Worm (Caenorhabditis elegans) whole organism, young adult: ENCODE data around the gene irld-6.
A peak's percentile ranks its signal among the peaks of the same experiment; 100 is the strongest.

ENCODE experiments used
- B0336.3 ChIP-seq: fragments of 200-800 bp; sonication (Bioruptor generic); IDR thresholded peaks from 2 replicates; pipeline ENCODE4 v1.3.6; 2022; ENCODE audit warnings: missing genetic modification characterization, missing compliant biosample characterization
- D2030.7 ChIP-seq: fragments of 200-800 bp; sonication (Bioruptor generic); IDR thresholded peaks from 2 replicates; pipeline ENCODE4 v1.3.6; 2022; ENCODE audit warnings: missing genetic modification reagents, missing genetic modification characterization, missing compliant biosample characterization
- F23B12.7 ChIP-seq: sonication (generic microtip); optimal IDR thresholded peaks from 2 replicates; lab custom pipeline; 2017; ENCODE audit warnings: missing genetic modification characterization, mild to moderate bottlenecking, missing compliant biosample characterization, antibody characterized with exemption, moderate library complexity; ENCODE audit not compliant: insufficient read depth
- F55B11.4 ChIP-seq: sonication (generic microtip); optimal IDR thresholded peaks from 2 replicates; lab custom pipeline; 2016; ENCODE audit warnings: missing compliant biosample characterization, missing genetic modification characterization, borderline replicate concordance; ENCODE audit not compliant: insufficient read depth
- K11D2.4 ChIP-seq: fragments of 200-800 bp; sonication (Bioruptor generic); IDR thresholded peaks from 2 replicates; pipeline ENCODE4 v1.3.6; 2022; ENCODE audit warnings: missing genetic modification reagents, missing genetic modification characterization, missing compliant biosample characterization
- Y56A3A.18 ChIP-seq: fragments of 200-800 bp; sonication (Bioruptor generic); IDR thresholded peaks from 2 replicates; pipeline ENCODE4 v1.3.6; 2022; ENCODE audit warnings: missing genetic modification reagents, missing genetic modification characterization, missing compliant biosample characterization
- ama-1 ChIP-seq, 3 experiments: fragments of 150-350 bp in 1 of 3; sonication (generic microtip) in 2 of 3; optimal IDR thresholded peaks; 2 replicates each; lab custom pipeline; 2014 to 2018; ENCODE audit warnings: missing biosample characterization in 2 of 3, missing genetic modification characterization in 2 of 3, missing genetic modification reagents in 2 of 3
- atf-7 ChIP-seq: sonication (generic microtip); optimal IDR thresholded peaks from 2 replicates; lab custom pipeline; 2017; ENCODE audit warnings: mild to moderate bottlenecking, missing genetic modification characterization, missing compliant biosample characterization
- cebp-1 ChIP-seq, 2 experiments: fragments of 200-800 bp in 1 of 2; sonication (Bioruptor generic) in 1 of 2; sonication (generic microtip) in 1 of 2; IDR thresholded peaks in 1 of 2; optimal IDR thresholded peaks in 1 of 2; 2 replicates each; pipeline versions ENCODE4 v1.3.6 to Lab custom; 2017 to 2022; ENCODE audit warnings: missing compliant biosample characterization in 2 of 2, missing genetic modification characterization in 2 of 2, mild to moderate bottlenecking in 1 of 2, missing genetic modification reagents in 1 of 2, moderate library complexity in 1 of 2
- cebp-2 ChIP-seq: fragments of 200-800 bp; sonication (Bioruptor generic); IDR thresholded peaks from 2 replicates; pipeline ENCODE4 v1.3.6; 2022; ENCODE audit warnings: missing genetic modification characterization, missing compliant biosample characterization
- ceh-27 ChIP-seq: fragments of 200-800 bp; sonication (Bioruptor generic); optimal IDR thresholded peaks from 2 replicates; lab custom pipeline; 2018; ENCODE audit warnings: mild to moderate bottlenecking, missing genetic modification characterization, moderate library complexity, missing compliant biosample characterization
- ceh-79 ChIP-seq: sonication (generic microtip); optimal IDR thresholded peaks from 2 replicates; lab custom pipeline; 2017; ENCODE audit warnings: mild to moderate bottlenecking, missing genetic modification characterization, missing compliant biosample characterization
- efl-1 ChIP-seq: fragments of 150-350 bp; optimal IDR thresholded peaks from 2 replicates; lab custom pipeline; 2014; ENCODE audit warnings: missing biosample characterization, missing genetic modification reagents, missing genetic modification characterization
- ekl-4 ChIP-seq: fragments of 200-800 bp; sonication (Bioruptor generic); IDR thresholded peaks from 2 replicates; pipeline ENCODE4 v1.3.6; 2022; ENCODE audit warnings: missing genetic modification reagents, missing genetic modification characterization, missing compliant biosample characterization
- ets-4 ChIP-seq: fragments of 200-800 bp; sonication (Bioruptor generic); optimal IDR thresholded peaks from 2 replicates; lab custom pipeline; 2018; ENCODE audit warnings: mild to moderate bottlenecking, missing genetic modification characterization, missing compliant biosample characterization
- hsf-1 ChIP-seq: fragments of 200-800 bp; sonication (Bioruptor generic); IDR thresholded peaks from 2 replicates; pipeline ENCODE4 v1.3.6; 2022; ENCODE audit warnings: missing genetic modification reagents, missing genetic modification characterization, missing compliant biosample characterization
- lag-1 ChIP-seq: fragments of 200-800 bp; sonication (Bioruptor generic); IDR thresholded peaks from 2 replicates; pipeline ENCODE4 v1.3.6; 2022; ENCODE audit warnings: missing genetic modification reagents, missing genetic modification characterization, missing compliant biosample characterization
- lin-26 ChIP-seq: fragments of 200-800 bp; sonication (Bioruptor generic); IDR thresholded peaks from 2 replicates; pipeline ENCODE4 v1.3.6; 2022; ENCODE audit warnings: missing genetic modification reagents, missing genetic modification characterization, missing compliant biosample characterization
- lsl-1 ChIP-seq: fragments of 200-800 bp; sonication (Bioruptor generic); optimal IDR thresholded peaks from 2 replicates; lab custom pipeline; 2018; ENCODE audit warnings: mild to moderate bottlenecking, missing genetic modification characterization, moderate library complexity, missing compliant biosample characterization
- nfyb-1 ChIP-seq: fragments of 200-800 bp; sonication (Bioruptor generic); IDR thresholded peaks from 2 replicates; pipeline ENCODE4 v1.3.6; 2022; ENCODE audit warnings: missing genetic modification reagents, missing genetic modification characterization, missing compliant biosample characterization
- nhr-120 ChIP-seq: fragments of 200-800 bp; sonication (Bioruptor generic); IDR thresholded peaks from 2 replicates; pipeline ENCODE4 v1.3.6; 2022; ENCODE audit warnings: missing genetic modification characterization, missing compliant biosample characterization
- nhr-80 ChIP-seq: sonication (generic microtip); optimal IDR thresholded peaks from 2 replicates; lab custom pipeline; 2016; ENCODE audit warnings: missing genetic modification characterization, missing compliant biosample characterization
- pbrm-1 ChIP-seq: fragments of 200-800 bp; sonication (Bioruptor generic); IDR thresholded peaks from 2 replicates; pipeline ENCODE4 v1.3.6; 2022; ENCODE audit warnings: missing genetic modification reagents, missing genetic modification characterization, missing compliant biosample characterization
- snpc-1.1 ChIP-seq: sonication (generic microtip); optimal IDR thresholded peaks from 2 replicates; lab custom pipeline; 2017; ENCODE audit warnings: missing genetic modification characterization, mild to moderate bottlenecking, missing compliant biosample characterization, antibody characterized with exemption, moderate library complexity, missing genotype, missing genetic modification reagents; ENCODE audit not compliant: insufficient read depth
- zfh-2 ChIP-seq: fragments of 200-800 bp; sonication (Bioruptor generic); conservative IDR thresholded peaks from 2 replicates; pipeline ENCODE4 v1.3.6; 2022; ENCODE audit warnings: missing genetic modification reagents, missing genetic modification characterization, missing compliant biosample characterization
- ztf-25 ChIP-seq: fragments of 200-800 bp; sonication (Bioruptor generic); IDR thresholded peaks from 2 replicates; pipeline ENCODE4 v1.3.6; 2022; ENCODE audit warnings: missing genetic modification reagents, missing genetic modification characterization, missing compliant biosample characterization
- ztf-28 ChIP-seq: fragments of 200-800 bp; sonication (Bioruptor generic); IDR thresholded peaks from 2 replicates; pipeline ENCODE4 v1.3.6; 2022; ENCODE audit warnings: missing genetic modification reagents, missing genetic modification characterization, missing compliant biosample characterization
- ztf-6 ChIP-seq: fragments of 200-800 bp; sonication (Bioruptor generic); IDR thresholded peaks from 2 replicates; pipeline ENCODE4 v1.3.6; 2022; ENCODE audit warnings: missing genetic modification reagents, missing genetic modification characterization, missing compliant biosample characterization

irld-6 gene

ce11 chrV:10715158-10716152 lies 41.1 kb downstream of the irld-6 start (continued):
- TF ChIP-seq F55B11.4 (no peak), B0336.3 (GFP tag; lab: Robert Waterston, UW) (peak; percentile 92), ztf-6 (GFP tag; lab: Robert Waterston, UW) (peak; percentile 74; the same call in 1 of the 2 replicates), ceh-27 (GFP tag; lab: Kevin White, UChicago) (peak; percentile 95), snpc-1.1 (no peak), F23B12.7 (tag; lab: Kevin White, UChicago) (no peak), K11D2.4 (GFP tag; lab: Robert Waterston, UW) (peak; percentile 95), lsl-1 (GFP tag; lab: Kevin White, UChicago) (no peak), lin-26 (GFP tag; lab: Robert Waterston, UW) (peak; percentile 80; the same call in 1 of the 2 replicates), ceh-79 (tag; lab: Kevin White, UChicago) (no peak)
- TF ChIP-seq, all 124 proteins: peak for 57

ce11 chrV:10714630-10715029 lies 42.0 kb downstream of the irld-6 start:
- no peak for TF ChIP-seq efl-1 (GFP tag; lab: Kevin White, UChicago)
- 0 out of 2 replicates have a peak, but pooled peaks have one; percentile 15 for TF ChIP-seq cebp-2 (GFP tag; lab: Robert Waterston, UW)
- TF ChIP-seq Y56A3A.18, result peak; percentile 9; the same call in 1 of the 2 replicates
- 0 out of 2 replicates have a peak, but pooled peaks have one; percentile 39 for TF ChIP-seq nhr-120
- TF ChIP-seq nhr-80 (tag; lab: Kevin White, UChicago), result peak; percentile 24
- no peak for TF ChIP-seq ekl-4 (GFP tag; lab: Robert Waterston, UW)
- TF ChIP-seq lag-1 (GFP tag; lab: Robert Waterston, UW), result 0 out of 2 replicates have a peak, but pooled peaks have one; percentile 67
- peak; percentile 48; the same call in 1 of the 2 replicates for TF ChIP-seq nfyb-1 (GFP tag; lab: Robert Waterston, UW)
- TF ChIP-seq, all 124 proteins: peak for 6

DNA sequence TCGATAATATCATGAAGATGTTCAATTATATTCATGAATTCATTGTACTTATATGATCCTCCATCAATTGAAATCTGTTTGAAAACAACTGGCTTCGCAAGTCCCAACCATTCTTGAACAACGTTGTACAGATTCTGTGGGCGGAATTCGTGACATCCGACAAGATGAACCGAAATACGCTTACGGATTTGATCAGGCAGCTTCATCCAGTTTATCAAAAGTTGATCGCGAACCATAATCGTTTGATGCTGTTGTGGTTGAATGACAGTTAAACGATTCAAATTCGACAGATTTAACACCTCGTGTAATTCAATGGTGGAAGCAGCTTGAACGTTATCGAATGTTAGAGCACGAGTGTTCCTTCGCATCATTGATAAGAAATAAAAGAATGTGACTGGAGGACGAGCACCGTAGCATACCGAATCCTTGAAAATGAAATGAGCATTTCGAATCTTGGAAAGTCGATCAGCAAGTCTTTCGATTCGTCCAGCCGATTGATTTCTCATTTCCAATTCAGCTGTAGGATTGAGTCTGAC lies 42.8 kb downstream of the irld-6 start:
- TF ChIP-seq nhr-80 (tag; lab: Kevin White, UChicago), result peak; percentile 71
- TF ChIP-seq atf-7 (tag; lab: Kevin White, UChicago), result peak; percentile 11
- TF ChIP-seq D2030.7 (GFP tag; lab: Robert Waterston, UW), result no peak
- no peak for TF ChIP-seq cebp-1 (GFP tag; IDR thresholded peaks at IDR 0.05; lab: Robert Waterston, UW)
- peak; percentile 14 for TF ChIP-seq cebp-1 (tag; optimal IDR thresholded peaks at IDR 0.05; lab: Kevin White, UChicago)
- peak; percentile 13 for TF ChIP-seq ets-4 (GFP tag; lab: Kevin White, UChicago)
- TF ChIP-seq, all 124 proteins: peak for 4

ce11 chrV:10712608-10712900 lies 44.0 kb downstream of the irld-6 start:
- no peak for TF ChIP-seq ama-1 (optimal IDR thresholded peaks at IDR 0.05; lab: Kevin White, UChicago)
- TF ChIP-seq ama-1 (GFP tag; optimal IDR thresholded peaks at IDR 0.05; lab: Kevin White, UChicago), result peak in 1 of 2 experiments; percentile 5
- peak; percentile 53; the same call in 1 of the 2 replicates for TF ChIP-seq ztf-25 (GFP tag; lab: Robert Waterston, UW)
- no peak for TF ChIP-seq zfh-2 (GFP tag; lab: Robert Waterston, UW)
- TF ChIP-seq hsf-1 (GFP tag; lab: Robert Waterston, UW), result 0 out of 2 replicates have a peak, but pooled peaks have one; percentile 8
- TF ChIP-seq pbrm-1 (GFP tag; lab: Robert Waterston, UW), result no peak
- 0 out of 2 replicates have a peak, but pooled peaks have one; percentile 3 for TF ChIP-seq K11D2.4 (GFP tag; lab: Robert Waterston, UW)
- TF ChIP-seq ztf-28 (GFP tag; lab: Robert Waterston, UW), result 0 out of 2 replicates have a peak, but pooled peaks have one; percentile 5
